Fruit fly (Drosophila melanogaster) whole organism: ENCODE results near the gene Tap42.

ENCODE experiments used
- CG8478 ChIP-seq: fragments of >200 bp; optimal IDR thresholded peaks from 2 replicates; lab custom pipeline; 2018; ENCODE audit warnings: inconsistent platforms
- Dll ChIP-seq: fragments of >200 bp; optimal IDR thresholded peaks from 2 replicates; lab custom pipeline; 2017
- EcR ChIP-seq, 2 experiments: fragments of >200 bp; optimal IDR thresholded peaks; 2 replicates each; lab custom pipeline; 2017; ENCODE audit warnings: missing biosample characterization in 2 of 2, missing genetic modification characterization in 2 of 2, missing genetic modification reagents in 2 of 2
- pan ChIP-seq: fragments of >200 bp; optimal IDR thresholded peaks from 2 replicates; lab custom pipeline; 2017
- psq ChIP-seq: fragments of >200 bp; optimal IDR thresholded peaks from 2 replicates; lab custom pipeline; 2017
- usp ChIP-seq: fragments of >200 bp; optimal IDR thresholded peaks from 2 replicates; lab custom pipeline; 2017; ENCODE audit warnings: missing biosample characterization, missing genetic modification characterization, mixed read lengths

Gene Tap42

DNA sequence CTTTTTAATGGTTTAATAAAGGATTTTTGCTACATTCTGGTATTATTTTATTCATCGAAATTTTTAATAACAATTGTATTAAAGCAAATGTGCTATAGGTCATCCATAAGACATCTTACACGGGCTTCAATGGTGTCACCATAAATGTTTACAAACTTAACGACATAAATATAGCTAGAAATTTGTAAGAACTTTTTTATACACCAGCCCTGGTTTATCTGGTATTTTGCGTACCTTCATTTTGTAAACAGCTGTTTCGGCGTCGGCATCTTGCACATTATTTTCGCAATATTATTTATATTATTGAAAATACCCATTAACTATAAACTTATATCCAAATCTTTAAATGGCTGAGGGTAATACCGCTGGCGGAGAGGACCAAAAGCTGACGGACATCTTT is at the start of gene Tap42:
Tap42 (plus strand) TSS at position 240 of the 400 bp plus-strand sequence.
- no peak for TF ChIP-seq EcR (GFP tag; optimal IDR thresholded peaks at IDR 0.05; lab: Kevin White, UChicago)
- no peak for TF ChIP-seq CG8478
- TF ChIP-seq usp (GFP tag; lab: Kevin White, UChicago) = no peak
- TF ChIP-seq psq (lab: Kevin White, UChicago) = no peak
- TF ChIP-seq pan = no peak
- no peak for TF ChIP-seq Dll

- TF ChIP-seq pan (no peak), CG8478 (no peak), psq (lab: Kevin White, UChicago) (no peak), Dll (no peak), usp (GFP tag; lab: Kevin White, UChicago) (no peak), EcR (GFP tag; optimal IDR thresholded peaks at IDR 0.05; lab: Kevin White, UChicago) (no peak)
Observed at dm6 chr2L:13325823-13326222, 41.6 kb upstream of the Tap42 start.

DNA sequence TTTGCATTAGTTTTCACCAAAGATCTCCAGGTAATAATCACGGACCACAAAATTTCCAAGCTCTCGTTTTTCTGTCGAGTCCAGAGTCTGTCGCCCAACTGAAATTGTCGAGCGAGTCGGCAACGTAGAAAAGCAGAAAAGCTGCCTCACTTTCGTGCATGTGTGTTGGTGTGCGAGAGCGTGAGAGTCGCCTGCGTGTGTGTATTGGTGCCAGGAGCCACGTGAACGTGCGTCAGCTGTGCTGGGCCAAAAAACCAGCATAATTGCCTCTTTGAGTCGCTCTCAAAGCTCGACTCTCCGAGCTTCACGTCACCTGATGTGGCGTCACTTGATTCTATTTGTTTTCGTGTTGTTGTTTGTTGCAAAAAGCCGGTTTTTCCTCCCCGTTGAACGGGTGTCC is 36.4 kb upstream of the Tap42 start, which contains the start of gene hbt:
hbt (minus strand) TSS at position 101 of the 400 bp plus-strand sequence.
- TF ChIP-seq psq (lab: Kevin White, UChicago) (no peak), Dll (no peak), CG8478 (no peak), usp (GFP tag; lab: Kevin White, UChicago) (no peak), EcR (GFP tag; optimal IDR thresholded peaks at IDR 0.05; lab: Kevin White, UChicago) (no peak), pan (no peak)

DNA sequence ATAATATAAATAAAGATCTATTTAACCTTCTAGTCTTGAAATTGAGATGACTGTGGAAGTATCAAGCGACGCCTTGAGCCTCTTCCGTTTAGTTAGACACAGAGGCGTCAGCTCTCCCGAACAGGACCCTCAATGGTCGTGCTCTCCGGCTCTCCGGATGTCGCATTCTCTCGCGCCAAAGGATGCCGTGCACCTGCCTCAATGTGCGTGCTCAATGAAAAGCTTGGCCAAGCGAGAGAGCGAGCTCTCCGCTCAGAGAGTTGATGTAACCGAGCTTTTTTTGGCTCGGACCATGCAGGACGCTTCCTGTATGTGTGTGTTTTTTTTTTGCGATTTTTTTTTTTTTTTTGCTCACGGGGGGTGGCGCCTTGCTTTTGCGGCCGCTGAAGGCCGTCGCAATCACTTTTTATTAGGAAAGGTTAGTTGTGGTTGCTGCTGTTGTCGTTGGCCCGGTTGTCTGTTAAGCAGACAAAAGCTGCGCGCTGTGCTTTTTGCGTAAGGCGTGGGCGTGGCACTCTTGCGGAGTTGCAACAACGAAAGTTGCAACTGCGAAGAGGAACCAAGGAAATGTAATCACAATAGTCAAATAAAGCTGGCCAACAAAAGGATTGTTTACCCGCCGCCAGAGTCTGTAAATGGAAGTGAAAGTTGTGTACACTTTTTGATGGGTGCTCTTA is 35.4 kb upstream of the Tap42 start:
- no peak for TF ChIP-seq pan
- TF ChIP-seq usp (GFP tag; lab: Kevin White, UChicago) = no peak
- peak; percentile 62 for TF ChIP-seq Dll
- TF ChIP-seq EcR (GFP tag; optimal IDR thresholded peaks at IDR 0.05; lab: Kevin White, UChicago) = no peak

dm6 chr2L:13332736-13333135 is 34.7 kb upstream of the Tap42 start:
- TF ChIP-seq CG8478 (no peak), Dll (no peak), EcR (GFP tag; optimal IDR thresholded peaks at IDR 0.05; lab: Kevin White, UChicago) (no peak), pan (no peak), psq (lab: Kevin White, UChicago) (no peak), usp (GFP tag; lab: Kevin White, UChicago) (no peak)

DNA sequence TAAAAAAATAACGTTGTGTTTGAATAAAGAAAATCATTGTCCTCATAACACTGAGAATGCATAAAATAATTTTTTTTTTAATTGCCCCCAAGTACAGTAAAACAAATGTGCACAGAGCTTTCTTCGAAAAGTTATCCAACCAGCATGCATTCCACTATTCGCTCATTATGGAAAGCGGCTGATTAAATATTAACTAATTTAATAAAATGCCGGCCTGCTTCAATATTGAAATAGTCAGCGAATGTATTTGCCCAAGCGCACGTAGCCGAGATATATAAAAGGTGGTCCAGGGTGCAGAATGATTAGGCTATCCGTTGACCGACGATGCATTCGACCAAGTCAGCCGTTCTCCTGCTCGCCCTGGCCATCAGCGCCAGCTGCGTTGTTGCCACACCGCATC is 19.9 kb upstream of the Tap42 start, which contains the start of gene CG16826:
CG16826 (plus strand) TSS at position 301 of the 400 bp plus-strand sequence.
- TF ChIP-seq Dll (no peak), usp (GFP tag; lab: Kevin White, UChicago) (no peak), CG8478 (no peak), pan (no peak), psq (lab: Kevin White, UChicago) (no peak), EcR (GFP tag; optimal IDR thresholded peaks at IDR 0.05; lab: Kevin White, UChicago) (no peak)

- TF ChIP-seq pan (no peak), psq (lab: Kevin White, UChicago) (no peak), CG8478 (no peak), EcR (GFP tag; optimal IDR thresholded peaks at IDR 0.05; lab: Kevin White, UChicago) (no peak), usp (GFP tag; lab: Kevin White, UChicago) (no peak), Dll (no peak)
Observed at dm6 chr2L:13349237-13349902, 18.0 kb upstream of the Tap42 start.

dm6 chr2L:13354580-13355347 is 12.7 kb upstream of the Tap42 start, which contains the start of gene CG9395:
CG9395 (minus strand) TSS chr2L:13355073.
- TF ChIP-seq pan = no peak
- no peak for TF ChIP-seq CG8478
- no peak for TF ChIP-seq usp (GFP tag; lab: Kevin White, UChicago)
- TF ChIP-seq EcR (GFP tag; optimal IDR thresholded peaks at IDR 0.05; lab: Kevin White, UChicago) = no peak
- no peak for TF ChIP-seq psq (lab: Kevin White, UChicago)
- no peak for TF ChIP-seq Dll

DNA sequence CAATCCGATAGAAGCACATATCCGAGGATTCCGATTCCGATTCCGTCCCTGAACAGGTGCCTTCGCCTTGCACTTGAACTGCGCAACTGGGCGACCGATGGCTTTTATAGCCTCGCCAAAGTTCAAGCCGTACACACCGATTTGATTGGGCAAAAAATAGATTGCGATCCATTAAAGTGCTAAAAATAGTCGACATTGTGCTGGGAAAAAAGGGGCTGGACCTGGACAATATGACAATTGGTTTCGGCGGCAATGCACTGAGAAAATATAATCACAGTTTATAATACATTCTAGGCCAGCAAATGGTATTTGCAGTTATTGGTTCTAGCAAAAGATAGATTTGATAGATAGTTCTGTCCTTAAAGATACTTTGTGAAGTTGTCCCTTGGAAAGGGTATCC is 6.0 kb upstream of the Tap42 start, which contains the start of gene CG9377:
CG9377 (minus strand) TSS at position 101 of the 400 bp plus-strand sequence.
- TF ChIP-seq CG8478 = no peak
- TF ChIP-seq psq (lab: Kevin White, UChicago) = no peak
- TF ChIP-seq usp (GFP tag; lab: Kevin White, UChicago) = no peak

dm6 chr2L:13362953-13363352 is 4.5 kb upstream of the Tap42 start:
- TF ChIP-seq EcR (GFP tag; optimal IDR thresholded peaks at IDR 0.05; lab: Kevin White, UChicago) (no peak), Dll (no peak), usp (GFP tag; lab: Kevin White, UChicago) (no peak), psq (lab: Kevin White, UChicago) (no peak), pan (no peak), CG8478 (no peak)

DNA sequence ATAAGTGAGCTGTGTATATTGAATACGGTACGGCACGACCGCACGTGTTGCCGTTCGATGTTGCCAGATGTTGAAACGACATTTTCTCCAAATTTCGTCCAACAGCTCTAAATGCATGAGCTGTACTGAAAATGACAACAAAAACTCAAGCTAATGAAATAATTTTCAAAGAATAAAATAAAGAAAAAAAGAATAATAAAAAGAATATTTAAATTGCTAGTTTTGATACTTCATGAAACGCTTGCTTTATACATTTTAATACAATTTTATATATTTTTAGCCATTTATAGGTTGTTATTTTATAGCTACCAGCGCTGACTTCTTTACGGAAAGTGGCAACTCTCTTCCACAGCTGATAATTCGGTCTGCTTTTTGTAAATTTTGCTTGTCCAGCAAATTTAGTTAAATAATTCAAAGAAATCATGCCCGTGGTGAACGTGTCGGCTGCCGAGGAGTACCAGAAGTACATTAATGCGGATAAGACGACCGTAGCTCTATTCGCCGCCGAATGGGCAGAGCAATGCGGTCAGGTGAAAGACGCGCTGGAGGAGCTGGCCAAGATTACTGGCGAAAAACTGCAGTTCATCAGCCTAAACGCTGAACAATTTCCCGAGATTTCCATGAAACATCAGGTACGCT is 1.2 kb upstream of the Tap42 start, which contains the start of the genes Nnp-1 and Grx3:
Nnp-1 (minus strand) TSS at position 81 of the 639 bp plus-strand sequence.
Grx3 (plus strand) TSS at position 339 of the 639 bp plus-strand sequence.
- TF ChIP-seq pan = no peak
- no peak for TF ChIP-seq CG8478
- TF ChIP-seq usp (GFP tag; lab: Kevin White, UChicago) = no peak
- no peak for TF ChIP-seq EcR (GFP tag; optimal IDR thresholded peaks at IDR 0.05; lab: Kevin White, UChicago)
- no peak for TF ChIP-seq Dll
- TF ChIP-seq psq (lab: Kevin White, UChicago) = no peak
